Worm (Caenorhabditis elegans) whole organism, L2 larva: Measurements from ENCODE around the gene str-43.

ENCODE experiments used
- C34F6.9 ChIP-seq: fragments of 150-350 bp; optimal IDR thresholded peaks from 2 replicates; lab custom pipeline; 2014; ENCODE audit warnings: missing biosample characterization, missing genetic modification characterization
- F13H6.1 ChIP-seq: sonication (generic microtip); optimal IDR thresholded peaks from 2 replicates; lab custom pipeline; 2016; ENCODE audit warnings: missing genetic modification characterization, missing compliant biosample characterization
- R02D3.7 ChIP-seq: fragments of 150-350 bp; optimal IDR thresholded peaks from 2 replicates; lab custom pipeline; 2014; ENCODE audit warnings: missing biosample characterization, missing genetic modification characterization
- Y55F3AM.14 ChIP-seq: fragments of 200-800 bp; sonication (Bioruptor generic); optimal IDR thresholded peaks from 2 replicates; lab custom pipeline; 2018; ENCODE audit warnings: mild to moderate bottlenecking, missing genetic modification characterization, missing compliant biosample characterization
- ZK546.5 ChIP-seq: sonication (generic microtip); optimal IDR thresholded peaks from 2 replicates; lab custom pipeline; 2017; ENCODE audit warnings: missing biosample characterization, missing genetic modification characterization
- alr-1 ChIP-seq: fragments of 150-350 bp; optimal IDR thresholded peaks from 2 replicates; lab custom pipeline; 2014; ENCODE audit warnings: missing biosample characterization, missing genetic modification characterization
- ama-1 ChIP-seq: fragments of 150-350 bp; optimal IDR thresholded peaks from 2 replicates; lab custom pipeline; 2018; ENCODE audit warnings: inconsistent platforms
- ceh-16 ChIP-seq: fragments of 150-350 bp; optimal IDR thresholded peaks from 2 replicates; lab custom pipeline; 2014; ENCODE audit warnings: missing biosample characterization, missing genetic modification characterization
- dmd-4 ChIP-seq: sonication (generic microtip); optimal IDR thresholded peaks from 2 replicates; lab custom pipeline; 2017; ENCODE audit warnings: missing biosample characterization, missing genetic modification characterization
- elt-3 ChIP-seq: sonication (generic microtip); optimal IDR thresholded peaks from 2 replicates; lab custom pipeline; 2017; ENCODE audit warnings: missing biosample characterization, missing genetic modification characterization
- fos-1 ChIP-seq: fragments of 150-350 bp; optimal IDR thresholded peaks from 2 replicates; lab custom pipeline; 2014; ENCODE audit warnings: missing biosample characterization, missing genetic modification characterization
- gmeb-1 ChIP-seq: fragments of 150-350 bp; optimal IDR thresholded peaks from 2 replicates; lab custom pipeline; 2014; ENCODE audit warnings: missing biosample characterization, missing genetic modification characterization
- lin-13 ChIP-seq: fragments of 150-350 bp; optimal IDR thresholded peaks from 2 replicates; lab custom pipeline; 2014; ENCODE audit warnings: missing biosample characterization, missing genetic modification reagents, missing genetic modification characterization
- lin-39 ChIP-seq: fragments of 150-350 bp; optimal IDR thresholded peaks from 2 replicates; lab custom pipeline; 2014; ENCODE audit warnings: missing biosample characterization, missing genetic modification reagents, missing genetic modification characterization
- lsy-2 ChIP-seq, 2 experiments: fragments of 150-350 bp in 1 of 2; sonication (generic microtip) in 1 of 2; optimal IDR thresholded peaks; 2 replicates each; lab custom pipeline; 2014 to 2017; ENCODE audit warnings: missing biosample characterization in 2 of 2, missing genetic modification characterization in 2 of 2
- mab-5 ChIP-seq: fragments of 150-350 bp; optimal IDR thresholded peaks from 2 replicates; lab custom pipeline; 2014; ENCODE audit warnings: missing biosample characterization, missing genetic modification characterization
- mdl-1 ChIP-seq, 2 experiments: fragments of 150-350 bp in 1 of 2; sonication (generic microtip) in 1 of 2; optimal IDR thresholded peaks; 2 replicates each; lab custom pipeline; 2017; ENCODE audit warnings: missing biosample characterization in 2 of 2, missing genetic modification characterization in 2 of 2
- nhr-10 ChIP-seq: sonication (generic microtip); optimal IDR thresholded peaks from 2 replicates; lab custom pipeline; 2017; ENCODE audit warnings: missing biosample characterization, missing genetic modification characterization
- nhr-11 ChIP-seq: fragments of 150-350 bp; optimal IDR thresholded peaks from 2 replicates; lab custom pipeline; 2014; ENCODE audit warnings: missing biosample characterization, missing genetic modification characterization
- nhr-129 ChIP-seq: fragments of 150-350 bp; optimal IDR thresholded peaks from 2 replicates; lab custom pipeline; 2014; ENCODE audit warnings: missing biosample characterization, missing genetic modification characterization
- nhr-21 ChIP-seq: fragments of 150-350 bp; optimal IDR thresholded peaks from 2 replicates; lab custom pipeline; 2014; ENCODE audit warnings: missing biosample characterization, missing genetic modification characterization
- nhr-25 ChIP-seq: fragments of 150-350 bp; sonication (generic microtip); optimal IDR thresholded peaks from 3 replicates; lab custom pipeline; 2014; ENCODE audit warnings: missing biosample characterization, missing genetic modification characterization
- peb-1 ChIP-seq: fragments of 150-350 bp; optimal IDR thresholded peaks from 2 replicates; lab custom pipeline; 2014; ENCODE audit warnings: missing biosample characterization, missing genetic modification characterization
- skn-1 ChIP-seq: sonication (generic microtip); optimal IDR thresholded peaks from 2 replicates; lab custom pipeline; 2017; ENCODE audit warnings: missing biosample characterization, missing genetic modification characterization
- sma-3 ChIP-seq: sonication (generic microtip); optimal IDR thresholded peaks from 2 replicates; lab custom pipeline; 2016; ENCODE audit warnings: missing genetic modification reagents, missing genetic modification characterization, missing compliant biosample characterization
- sma-9 ChIP-seq, 2 experiments: fragments of 150-350 bp in 1 of 2; sonication (generic microtip) in 1 of 2; optimal IDR thresholded peaks; 2 replicates each; lab custom pipeline; 2014 to 2016; ENCODE audit warnings: missing genetic modification characterization in 2 of 2, mild to moderate bottlenecking in 1 of 2, missing biosample characterization in 1 of 2, missing compliant biosample characterization in 1 of 2, missing genetic modification reagents in 1 of 2, moderate library complexity in 1 of 2
- unc-39 ChIP-seq: fragments of 150-350 bp; optimal IDR thresholded peaks from 2 replicates; lab custom pipeline; 2014; ENCODE audit warnings: missing biosample characterization, missing genetic modification characterization
- unc-55 ChIP-seq: fragments of 150-350 bp; sonication (generic microtip); optimal IDR thresholded peaks from 3 replicates; lab custom pipeline; 2014; ENCODE audit warnings: missing biosample characterization, missing genetic modification reagents, missing genetic modification characterization
- unc-62 ChIP-seq: fragments of 150-350 bp; optimal IDR thresholded peaks from 2 replicates; lab custom pipeline; 2014; ENCODE audit warnings: missing biosample characterization, missing genetic modification reagents, missing genetic modification characterization
- ztf-1 ChIP-seq: fragments of 200-800 bp; sonication (Bioruptor generic); conservative IDR thresholded peaks from 2 replicates; pipeline ENCODE4 v1.3.6; 2022; ENCODE audit warnings: missing genetic modification characterization, missing compliant biosample characterization
- ztf-11 ChIP-seq: sonication (generic microtip); optimal IDR thresholded peaks from 2 replicates; lab custom pipeline; 2017; ENCODE audit warnings: missing biosample characterization, missing genetic modification characterization

The str-43 gene

ce11 chrV:15752049-15752448 lies at the start of gene str-43:
Gene str-43 (minus strand): TSS chrV:15752149.
- TF ChIP-seq unc-62 (GFP tag; lab: Kevin White, UChicago) (no peak), lsy-2 (tag; optimal IDR thresholded peaks at IDR 0.05; lab: Kevin White, UChicago) (no peak), elt-3 (no peak)

- TF ChIP-seq lsy-2 (tag; optimal IDR thresholded peaks at IDR 0.05; lab: Kevin White, UChicago) = no peak
- TF ChIP-seq C34F6.9 (tag; lab: Kevin White, UChicago) = no peak
- no peak for TF ChIP-seq alr-1 (tag; lab: Kevin White, UChicago)
- no peak for TF ChIP-seq mab-5 (tag; lab: Kevin White, UChicago)
- TF ChIP-seq elt-3 = no peak
- TF ChIP-seq R02D3.7 (tag; lab: Kevin White, UChicago) = no peak
- TF ChIP-seq sma-3 (GFP tag; lab: Kevin White, UChicago) = no peak
- TF ChIP-seq ztf-1 (GFP tag; lab: Robert Waterston, UW) = no peak
- no peak for TF ChIP-seq lin-13
- no peak for TF ChIP-seq Y55F3AM.14
- no peak for TF ChIP-seq F13H6.1 (tag; lab: Kevin White, UChicago)
- TF ChIP-seq, all 48 proteins: peak for 0
These were observed 46.2 kb upstream of the str-43 start, which contains the start of gene T26E4.10 for ce11 chrV:15798108-15798507. Gene T26E4.10 (minus strand): TSS chrV:15798208.

- TF ChIP-seq Y55F3AM.14 = no peak
- TF ChIP-seq ztf-11 (tag; lab: Kevin White, UChicago) = no peak
- no peak for TF ChIP-seq lin-13
- TF ChIP-seq nhr-25 = no peak
- no peak for TF ChIP-seq nhr-11 (tag; lab: Kevin White, UChicago)
- no peak for TF ChIP-seq unc-39 (tag; lab: Kevin White, UChicago)
- no peak for TF ChIP-seq skn-1 (tag; lab: Kevin White, UChicago)
- TF ChIP-seq ama-1 (lab: Kevin White, UChicago) = no peak
- no peak for TF ChIP-seq fos-1 (tag; lab: Kevin White, UChicago)
- no peak for TF ChIP-seq nhr-21 (tag; lab: Kevin White, UChicago)
These were observed 44.1 kb upstream of the str-43 start, which contains the start of gene nhr-223 for ce11 chrV:15796087-15796486. Gene nhr-223 (plus strand): TSS chrV:15796387.

- no peak for TF ChIP-seq ZK546.5
- no peak for TF ChIP-seq nhr-10 (tag; lab: Kevin White, UChicago)
- no peak for TF ChIP-seq lin-39 (tag; lab: Kevin White, UChicago)
- TF ChIP-seq nhr-11 (tag; lab: Kevin White, UChicago) = no peak
- no peak for TF ChIP-seq ztf-1 (GFP tag; lab: Robert Waterston, UW)
These were observed 41.3 kb upstream of the str-43 start, which contains the start of gene T26E4.7 for ce11 chrV:15793270-15793669. Gene T26E4.7 (plus strand): TSS chrV:15793570.

ce11 chrV:15792409-15792808 lies 40.5 kb upstream of the str-43 start, which contains the start of gene T26E4.4:
Gene T26E4.4 (minus strand): TSS chrV:15792509.
- TF ChIP-seq ceh-16 (tag; lab: Kevin White, UChicago) (no peak), peb-1 (tag; lab: Kevin White, UChicago) (no peak), sma-9 (GFP tag; optimal IDR thresholded peaks at IDR 0.05; lab: Kevin White, UChicago) (no peak), sma-9 (tag; optimal IDR thresholded peaks at IDR 0.05; lab: Kevin White, UChicago) (no peak)

ce11 chrV:15782494-15782893 lies 30.5 kb upstream of the str-43 start, which contains the start of gene T26E4.3:
Gene T26E4.3 (plus strand): TSS chrV:15782794.
- TF ChIP-seq nhr-129 (tag; lab: Kevin White, UChicago) = no peak
- no peak for TF ChIP-seq lin-13
- TF ChIP-seq skn-1 (tag; lab: Kevin White, UChicago) = no peak
- TF ChIP-seq alr-1 (tag; lab: Kevin White, UChicago) = no peak
- TF ChIP-seq R02D3.7 (tag; lab: Kevin White, UChicago) = no peak
- TF ChIP-seq Y55F3AM.14 = no peak
- no peak for TF ChIP-seq ztf-1 (GFP tag; lab: Robert Waterston, UW)
- TF ChIP-seq unc-55 (GFP tag; lab: Kevin White, UChicago) = no peak
- no peak for TF ChIP-seq ztf-11 (tag; lab: Kevin White, UChicago)
- TF ChIP-seq dmd-4 (tag; lab: Kevin White, UChicago) = no peak
- TF ChIP-seq mdl-1 (tag; optimal IDR thresholded peaks at IDR 0.05; lab: Kevin White, UChicago) = no peak
- TF ChIP-seq gmeb-1 (tag; lab: Kevin White, UChicago) = no peak
- TF ChIP-seq peb-1 (tag; lab: Kevin White, UChicago) = no peak
